Fruit fly (Drosophila melanogaster): ENCODE results near the gene eIF5B.

DNA sequence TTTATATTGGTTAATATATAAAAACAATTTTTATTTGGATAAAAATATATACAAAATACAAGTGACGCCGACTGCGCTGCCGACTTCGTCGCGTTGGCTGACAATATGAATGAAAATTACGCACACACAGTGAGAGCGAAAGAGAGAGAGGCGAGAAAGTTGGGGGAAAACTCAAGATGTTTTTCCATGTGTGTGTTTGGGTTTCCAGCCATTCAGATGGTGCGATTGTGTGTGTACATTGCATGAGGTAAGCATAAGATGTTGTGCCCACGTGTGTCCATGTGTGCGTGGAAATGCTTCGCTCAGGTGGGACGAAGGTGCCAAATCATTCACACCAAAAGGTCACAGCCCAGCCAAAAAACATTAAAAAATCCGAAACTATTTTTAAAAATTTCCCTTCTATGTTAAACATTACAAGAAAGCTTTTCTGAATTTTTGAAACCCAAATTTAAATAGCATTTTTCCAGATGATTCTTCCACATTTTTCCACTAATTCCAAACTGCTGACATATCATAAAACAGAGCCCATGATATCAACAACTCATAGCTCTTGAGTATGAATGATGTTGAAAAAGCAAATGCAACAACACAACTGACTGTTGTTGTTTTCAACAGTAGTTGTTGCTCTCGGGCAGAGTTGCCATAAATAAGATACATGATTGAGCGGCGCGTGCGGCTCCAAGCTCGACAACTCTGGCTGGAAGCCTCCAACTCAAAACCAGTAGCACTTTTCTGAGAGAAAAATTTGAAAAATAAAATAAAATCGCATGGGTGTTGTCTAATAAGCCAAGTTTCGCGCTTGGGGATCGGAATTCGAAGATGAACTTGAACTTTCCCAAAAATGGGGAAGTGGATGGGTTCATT, 41.2 kb downstream of the eIF5B start:
- TF ChIP-seq CG15269 (tag; optimal IDR thresholded peaks at IDR 0.05) (no peak), Abd-B (GFP tag; optimal IDR thresholded peaks at IDR 0.05) (no peak), CG11504 (tag; optimal IDR thresholded peaks at IDR 0.05) (no peak), Ravus (GFP tag; IDR thresholded peaks at IDR 0.05) (no peak), Bteb2 (GFP tag; optimal IDR thresholded peaks at IDR 0.05) (no peak), CG4730 (GFP tag; IDR thresholded peaks at IDR 0.05) (no peak), Neu2 (GFP tag; optimal IDR thresholded peaks at IDR 0.05; ENCODE audit: borderline replicate concordance) (no peak), zen (tag; optimal IDR thresholded peaks at IDR 0.05) (no peak), CG6254 (GFP tag; optimal IDR thresholded peaks at IDR 0.05) (no peak), CG7928 (GFP tag; optimal IDR thresholded peaks at IDR 0.05) (no peak)
